Worm (Caenorhabditis elegans) whole organism, young adult: ENCODE measurements around the gene H40L08.7.
A peak's percentile ranks its signal among the peaks of the same experiment; 100 is the strongest.

Experiments
- C17E4.6 ChIP-seq: fragments of 200-800 bp; sonication (Bioruptor generic); IDR thresholded peaks from 2 replicates; pipeline ENCODE4 v1.3.6; 2022; ENCODE audit warnings: missing genetic modification reagents, missing genetic modification characterization, missing compliant biosample characterization
- F22D6.2 ChIP-seq: sonication (generic microtip); optimal IDR thresholded peaks from 2 replicates; lab custom pipeline; 2016; ENCODE audit warnings: mild to moderate bottlenecking, missing genetic modification characterization, missing compliant biosample characterization
- F23B12.7 ChIP-seq: sonication (generic microtip); optimal IDR thresholded peaks from 2 replicates; lab custom pipeline; 2017; ENCODE audit warnings: missing genetic modification characterization, mild to moderate bottlenecking, missing compliant biosample characterization, antibody characterized with exemption, moderate library complexity; ENCODE audit not compliant: insufficient read depth
- F37B4.10 ChIP-seq: fragments of 200-800 bp; sonication (Bioruptor generic); IDR thresholded peaks from 2 replicates; pipeline ENCODE4 v1.3.6; 2022; ENCODE audit warnings: missing genetic modification characterization, missing compliant biosample characterization
- F39B2.1 ChIP-seq: fragments of 200-800 bp; sonication (Bioruptor generic); IDR thresholded peaks from 2 replicates; pipeline ENCODE4 v1.3.6; 2022; ENCODE audit warnings: missing genetic modification reagents, missing genetic modification characterization, missing compliant biosample characterization
- F52B5.7 ChIP-seq: sonication (generic microtip); optimal IDR thresholded peaks from 2 replicates; lab custom pipeline; 2016; ENCODE audit warnings: mild to moderate bottlenecking, missing genetic modification characterization, missing compliant biosample characterization
- Y53F4B.3 ChIP-seq: fragments of 200-800 bp; sonication (Bioruptor generic); IDR thresholded peaks from 2 replicates; pipeline ENCODE4 v1.3.6; 2022; ENCODE audit warnings: missing genetic modification reagents, missing genetic modification characterization, missing compliant biosample characterization
- Y56A3A.18 ChIP-seq: fragments of 200-800 bp; sonication (Bioruptor generic); IDR thresholded peaks from 2 replicates; pipeline ENCODE4 v1.3.6; 2022; ENCODE audit warnings: missing genetic modification reagents, missing genetic modification characterization, missing compliant biosample characterization
- Y67H2A.10 ChIP-seq: fragments of 200-800 bp; sonication (Bioruptor generic); conservative IDR thresholded peaks from 2 replicates; pipeline ENCODE4 v1.3.6; 2022; ENCODE audit warnings: missing genetic modification reagents, missing genetic modification characterization, missing compliant biosample characterization
- ama-1 ChIP-seq, 3 experiments: fragments of 150-350 bp in 1 of 3; sonication (generic microtip) in 2 of 3; optimal IDR thresholded peaks; 2 replicates each; lab custom pipeline; 2014 to 2018; ENCODE audit warnings: missing biosample characterization in 2 of 3, missing genetic modification characterization in 2 of 3, missing genetic modification reagents in 2 of 3
- aptf-2 ChIP-seq: fragments of 200-800 bp; sonication (Bioruptor generic); conservative IDR thresholded peaks from 2 replicates; pipeline ENCODE4 v1.3.6; 2022; ENCODE audit warnings: missing genetic modification reagents, missing genetic modification characterization, missing compliant biosample characterization
- aptf-3 ChIP-seq: fragments of 200-800 bp; sonication (Bioruptor generic); IDR thresholded peaks from 2 replicates; pipeline ENCODE4 v1.3.6; 2022; ENCODE audit warnings: missing genetic modification characterization, missing compliant biosample characterization
- atf-7 ChIP-seq: sonication (generic microtip); optimal IDR thresholded peaks from 2 replicates; lab custom pipeline; 2017; ENCODE audit warnings: mild to moderate bottlenecking, missing genetic modification characterization, missing compliant biosample characterization
- bed-2 ChIP-seq: fragments of 200-800 bp; sonication (Bioruptor generic); IDR thresholded peaks from 2 replicates; pipeline ENCODE4 v1.3.6; 2022; ENCODE audit warnings: missing genetic modification reagents, missing genetic modification characterization, missing compliant biosample characterization
- cebp-2 ChIP-seq: fragments of 200-800 bp; sonication (Bioruptor generic); IDR thresholded peaks from 2 replicates; pipeline ENCODE4 v1.3.6; 2022; ENCODE audit warnings: missing genetic modification characterization, missing compliant biosample characterization
- ceh-27 ChIP-seq: fragments of 200-800 bp; sonication (Bioruptor generic); optimal IDR thresholded peaks from 2 replicates; lab custom pipeline; 2018; ENCODE audit warnings: mild to moderate bottlenecking, missing genetic modification characterization, moderate library complexity, missing compliant biosample characterization
- ceh-58 ChIP-seq: fragments of 200-800 bp; sonication (Bioruptor generic); IDR thresholded peaks from 2 replicates; pipeline ENCODE4 v1.3.6; 2022; ENCODE audit warnings: missing genetic modification characterization, missing compliant biosample characterization
- ceh-91 ChIP-seq: fragments of 200-800 bp; sonication (Bioruptor generic); IDR thresholded peaks from 2 replicates; pipeline ENCODE4 v1.3.6; 2022; ENCODE audit warnings: missing genetic modification reagents, missing genetic modification characterization, missing compliant biosample characterization
- dox-1 ChIP-seq: fragments of 200-800 bp; sonication (Bioruptor generic); IDR thresholded peaks from 2 replicates; pipeline ENCODE4 v1.3.6; 2022; ENCODE audit warnings: missing genetic modification reagents, missing genetic modification characterization, missing compliant biosample characterization
- dpl-1 ChIP-seq: fragments of 150-350 bp; optimal IDR thresholded peaks from 2 replicates; lab custom pipeline; 2014; ENCODE audit warnings: missing biosample characterization, missing genetic modification reagents, missing genetic modification characterization
- egrh-3 ChIP-seq: fragments of 200-800 bp; sonication (Bioruptor generic); IDR thresholded peaks from 2 replicates; pipeline ENCODE4 v1.3.6; 2022; ENCODE audit warnings: missing genetic modification reagents, missing genetic modification characterization, missing compliant biosample characterization
- gei-17 ChIP-seq: fragments of 200-800 bp; sonication (Bioruptor generic); optimal IDR thresholded peaks from 2 replicates; lab custom pipeline; 2018; ENCODE audit warnings: mild to moderate bottlenecking, missing genetic modification characterization, missing compliant biosample characterization
- hlh-12 ChIP-seq: sonication (generic microtip); optimal IDR thresholded peaks from 2 replicates; lab custom pipeline; 2016; ENCODE audit warnings: missing genetic modification characterization, missing compliant biosample characterization
- hmg-20 ChIP-seq: fragments of 200-800 bp; sonication (Bioruptor generic); IDR thresholded peaks from 2 replicates; pipeline ENCODE4 v1.3.6; 2022; ENCODE audit warnings: missing genetic modification reagents, missing genetic modification characterization, missing compliant biosample characterization
- hrde-1 ChIP-seq: sonication (generic microtip); optimal IDR thresholded peaks from 2 replicates; lab custom pipeline; 2016; ENCODE audit warnings: missing genetic modification characterization, mild to moderate bottlenecking, missing compliant biosample characterization, moderate library complexity, missing genotype, missing genetic modification reagents, borderline replicate concordance
- let-526 ChIP-seq: fragments of 200-800 bp; sonication (Bioruptor generic); IDR thresholded peaks from 2 replicates; pipeline ENCODE4 v1.3.6; 2022; ENCODE audit warnings: missing genetic modification reagents, missing genetic modification characterization, missing compliant biosample characterization
- lin-26 ChIP-seq: fragments of 200-800 bp; sonication (Bioruptor generic); IDR thresholded peaks from 2 replicates; pipeline ENCODE4 v1.3.6; 2022; ENCODE audit warnings: missing genetic modification reagents, missing genetic modification characterization, missing compliant biosample characterization
- lin-35 ChIP-seq, 3 experiments: fragments of 150-350 bp in 2 of 3; sonication (generic microtip) in 1 of 3; optimal IDR thresholded peaks; 2 replicates each; lab custom pipeline; 2014 to 2018; ENCODE audit warnings: missing biosample characterization in 3 of 3, missing genetic modification characterization in 3 of 3, missing genetic modification reagents in 3 of 3
- lin-54 ChIP-seq: fragments of 200-800 bp; sonication (Bioruptor generic); optimal IDR thresholded peaks from 2 replicates; lab custom pipeline; 2018; ENCODE audit warnings: mild to moderate bottlenecking, missing genetic modification characterization, missing compliant biosample characterization
- lir-1 ChIP-seq: fragments of 200-800 bp; sonication (Bioruptor generic); conservative IDR thresholded peaks from 2 replicates; pipeline ENCODE4 v1.3.6; 2022; ENCODE audit warnings: missing genetic modification reagents, missing genetic modification characterization, missing compliant biosample characterization
- lsy-27 ChIP-seq: sonication (generic microtip); optimal IDR thresholded peaks from 2 replicates; lab custom pipeline; 2017; ENCODE audit warnings: missing genetic modification characterization, mild to moderate bottlenecking, missing compliant biosample characterization, antibody characterized with exemption, missing genotype, borderline replicate concordance; ENCODE audit not compliant: insufficient read depth
- madf-10 ChIP-seq: sonication (generic microtip); optimal IDR thresholded peaks from 2 replicates; lab custom pipeline; 2016; ENCODE audit warnings: mild to moderate bottlenecking, missing genetic modification characterization, missing compliant biosample characterization
- mel-28 ChIP-seq: sonication (generic microtip); optimal IDR thresholded peaks from 2 replicates; lab custom pipeline; 2016; ENCODE audit warnings: borderline replicate concordance, mild to moderate bottlenecking, missing genetic modification characterization, missing compliant biosample characterization
- mes-4 ChIP-seq: sonication (generic microtip); optimal IDR thresholded peaks from 2 replicates; lab custom pipeline; 2016; ENCODE audit warnings: missing genotype, missing genetic modification characterization, missing compliant biosample characterization
- pha-4 ChIP-seq: fragments of 150-350 bp; sonication (generic microtip); optimal IDR thresholded peaks from 2 replicates; lab custom pipeline; 2014; ENCODE audit warnings: missing biosample characterization, missing genetic modification reagents, missing genetic modification characterization
- repo-1 ChIP-seq: sonication (generic microtip); optimal IDR thresholded peaks from 2 replicates; lab custom pipeline; 2017; ENCODE audit warnings: mild to moderate bottlenecking, missing genetic modification characterization, missing compliant biosample characterization
- somi-1 ChIP-seq: fragments of 200-800 bp; sonication (Bioruptor generic); optimal IDR thresholded peaks from 2 replicates; lab custom pipeline; 2018; ENCODE audit warnings: mild to moderate bottlenecking, missing genetic modification characterization, missing compliant biosample characterization
- tlf-1 ChIP-seq: fragments of 200-800 bp; sonication (Bioruptor generic); optimal IDR thresholded peaks from 2 replicates; lab custom pipeline; 2018; ENCODE audit warnings: mild to moderate bottlenecking, missing genetic modification characterization, missing compliant biosample characterization
- unc-62 ChIP-seq: fragments of 150-350 bp; optimal IDR thresholded peaks from 2 replicates; lab custom pipeline; 2014; ENCODE audit warnings: missing biosample characterization, missing genetic modification reagents, missing genetic modification characterization
- zfh-2 ChIP-seq: fragments of 200-800 bp; sonication (Bioruptor generic); conservative IDR thresholded peaks from 2 replicates; pipeline ENCODE4 v1.3.6; 2022; ENCODE audit warnings: missing genetic modification reagents, missing genetic modification characterization, missing compliant biosample characterization
- ztf-26 ChIP-seq: sonication (generic microtip); optimal IDR thresholded peaks from 2 replicates; lab custom pipeline; 2017; ENCODE audit warnings: missing genetic modification characterization, missing compliant biosample characterization
- ztf-6 ChIP-seq: fragments of 200-800 bp; sonication (Bioruptor generic); IDR thresholded peaks from 2 replicates; pipeline ENCODE4 v1.3.6; 2022; ENCODE audit warnings: missing genetic modification reagents, missing genetic modification characterization, missing compliant biosample characterization

H40L08.7 gene

ce11 chrX:15077597-15078261 is at the start of gene H40L08.7, which contains the start of the genes H40L08.8 and H40L08.2:
Gene H40L08.7, minus strand, starts transcription at chrX:15077744.
Gene H40L08.8, minus strand, starts transcription at chrX:15077633.
Gene H40L08.2, minus strand, starts transcription at chrX:15077744.
- TF ChIP-seq F37B4.10 (no peak), somi-1 (no peak), ama-1 (optimal IDR thresholded peaks at IDR 0.05; lab: Kevin White, UChicago) (no peak), ama-1 (GFP tag; optimal IDR thresholded peaks at IDR 0.05; lab: Kevin White, UChicago) (no peak), F23B12.7 (tag; lab: Kevin White, UChicago) (no peak), F39B2.1 (no peak), hlh-12 (tag; lab: Kevin White, UChicago) (no peak), bed-2 (GFP tag; lab: Robert Waterston, UW) (no peak), zfh-2 (no peak), mes-4 (tag; lab: Kevin White, UChicago) (no peak), madf-10 (no peak), hrde-1 (tag; lab: Kevin White, UChicago) (no peak), ztf-6 (GFP tag; lab: Robert Waterston, UW) (no peak), let-526 (no peak), repo-1 (no peak), aptf-3 (no peak)

ce11 chrX:15127338-15127737 is 49.8 kb upstream of the H40L08.7 start:
- TF ChIP-seq C17E4.6 (GFP tag; lab: Robert Waterston, UW) (no peak), mel-28 (tag; lab: Kevin White, UChicago) (no peak), lin-35 (GFP tag; optimal IDR thresholded peaks at IDR 0.05; lab: Kevin White, UChicago) (no peak), lir-1 (GFP tag; lab: Robert Waterston, UW) (no peak), ceh-27 (GFP tag; lab: Kevin White, UChicago) (no peak), F22D6.2 (tag; lab: Kevin White, UChicago) (no peak), egrh-3 (peak; percentile 67; the same call in 1 of the 2 replicates), cebp-2 (0 out of 2 replicates have a peak, but pooled peaks have one; percentile 9), aptf-2 (GFP tag; lab: Robert Waterston, UW) (no peak), F52B5.7 (no peak), zfh-2 (peak; percentile 76), lin-26 (GFP tag; lab: Robert Waterston, UW) (no peak)

- TF ChIP-seq tlf-1 (GFP tag; lab: Kevin White, UChicago) (no peak), Y53F4B.3 (GFP tag; lab: Robert Waterston, UW) (no peak), F23B12.7 (tag; lab: Kevin White, UChicago) (no peak), lsy-27 (tag; lab: Kevin White, UChicago) (no peak)
Measured at ce11 chrX:15126736-15127135, 49.2 kb upstream of the H40L08.7 start.

ce11 chrX:15125138-15125537 is 47.6 kb upstream of the H40L08.7 start:
- no peak for TF ChIP-seq dpl-1 (GFP tag; lab: Kevin White, UChicago)
- TF ChIP-seq ceh-58 (GFP tag; lab: Robert Waterston, UW), result no peak
- TF ChIP-seq mes-4 (tag; lab: Kevin White, UChicago), result no peak
- TF ChIP-seq ceh-91, result no peak
- no peak for TF ChIP-seq atf-7 (tag; lab: Kevin White, UChicago)
- no peak for TF ChIP-seq lin-54 (GFP tag; lab: Kevin White, UChicago)
- TF ChIP-seq hmg-20, result no peak
- no peak for TF ChIP-seq Y67H2A.10 (GFP tag; lab: Robert Waterston, UW)
- no peak for TF ChIP-seq lin-35 (GFP tag; optimal IDR thresholded peaks at IDR 0.05; lab: Kevin White, UChicago)
- no peak for TF ChIP-seq egrh-3
- no peak for TF ChIP-seq Y56A3A.18
- TF ChIP-seq ztf-26 (tag; lab: Kevin White, UChicago), result no peak
- no peak for TF ChIP-seq gei-17 (GFP tag; lab: Kevin White, UChicago)
- no peak for TF ChIP-seq dox-1 (GFP tag; lab: Robert Waterston, UW)
- TF ChIP-seq unc-62 (GFP tag; lab: Kevin White, UChicago), result no peak
- TF ChIP-seq pha-4 (tag; lab: Kevin White, UChicago), result no peak
